Worm (Caenorhabditis elegans) whole organism, L4/young adult: Measurements from ENCODE around the gene ugt-49.

Source experiments
- W03F9.2 ChIP-seq: fragments of 150-350 bp; optimal IDR thresholded peaks from 2 replicates; lab custom pipeline; 2014; ENCODE audit warnings: missing biosample characterization, missing genetic modification characterization
- dao-5 ChIP-seq: sonication (generic microtip); optimal IDR thresholded peaks from 2 replicates; lab custom pipeline; 2016; ENCODE audit warnings: missing genotype, missing genetic modification characterization, moderate library complexity, missing compliant biosample characterization
- him-1 ChIP-seq: sonication (generic microtip); optimal IDR thresholded peaks from 2 replicates; lab custom pipeline; 2016; ENCODE audit warnings: missing genotype, missing genetic modification reagents, missing genetic modification characterization, missing compliant biosample characterization

Gene ugt-49

ce11 chrV:10398431-10398830, 26.3 kb downstream of the ugt-49 start, which contains the start of gene ugt-2:
ugt-2 (plus strand) TSS chrV:10398801.
- TF ChIP-seq dao-5 (tag; lab: Kevin White, UChicago) = no peak
- no peak for TF ChIP-seq him-1 (tag; lab: Kevin White, UChicago)
- TF ChIP-seq W03F9.2 (tag; lab: Kevin White, UChicago) = no peak

- TF ChIP-seq W03F9.2 (tag; lab: Kevin White, UChicago) = no peak
- TF ChIP-seq dao-5 (tag; lab: Kevin White, UChicago) = no peak
- no peak for TF ChIP-seq him-1 (tag; lab: Kevin White, UChicago)
Observed at ce11 chrV:10399290-10399689, 27.2 kb downstream of the ugt-49 start.

- TF ChIP-seq dao-5 (tag; lab: Kevin White, UChicago) (no peak), W03F9.2 (tag; lab: Kevin White, UChicago) (no peak), him-1 (tag; lab: Kevin White, UChicago) (no peak)
Observed at ce11 chrV:10402804-10403203, 30.7 kb downstream of the ugt-49 start, which contains the start of gene F15H10.8. F15H10.8 (minus strand) TSS chrV:10402904.

ce11 chrV:10404701-10405100, 32.6 kb downstream of the ugt-49 start:
- TF ChIP-seq W03F9.2 (tag; lab: Kevin White, UChicago) (no peak), dao-5 (tag; lab: Kevin White, UChicago) (no peak), him-1 (tag; lab: Kevin White, UChicago) (no peak)

- no peak for TF ChIP-seq him-1 (tag; lab: Kevin White, UChicago)
Observed at ce11 chrV:10406313-10406712, 34.2 kb downstream of the ugt-49 start, which contains the start of gene F15H10.7. F15H10.7 (minus strand) TSS chrV:10406413.

ce11 chrV:10410030-10410713, 38.1 kb downstream of the ugt-49 start, which contains the start of gene F15H10.12:
F15H10.12 (minus strand) TSS chrV:10410080.
- no peak for TF ChIP-seq W03F9.2 (tag; lab: Kevin White, UChicago)
- TF ChIP-seq dao-5 (tag; lab: Kevin White, UChicago) = no peak
- TF ChIP-seq him-1 (tag; lab: Kevin White, UChicago) = no peak

ce11 chrV:10414610-10415009, 42.5 kb downstream of the ugt-49 start, which contains the start of gene F15H10.9:
F15H10.9 (minus strand) TSS chrV:10414710.
- TF ChIP-seq dao-5 (tag; lab: Kevin White, UChicago) (no peak), him-1 (tag; lab: Kevin White, UChicago) (no peak), W03F9.2 (tag; lab: Kevin White, UChicago) (no peak)

ce11 chrV:10416925-10417324, 44.8 kb downstream of the ugt-49 start, which contains the start of gene F15H10.10:
F15H10.10 (minus strand) TSS chrV:10417025.
- TF ChIP-seq him-1 (tag; lab: Kevin White, UChicago) (no peak), dao-5 (tag; lab: Kevin White, UChicago) (no peak), W03F9.2 (tag; lab: Kevin White, UChicago) (no peak)

- TF ChIP-seq dao-5 (tag; lab: Kevin White, UChicago) (no peak), W03F9.2 (tag; lab: Kevin White, UChicago) (no peak), him-1 (tag; lab: Kevin White, UChicago) (no peak)
Observed at ce11 chrV:10418961-10419360, 46.8 kb downstream of the ugt-49 start, which contains the start of gene F15H10.5. F15H10.5 (minus strand) TSS chrV:10419061.

ce11 chrV:10421802-10422201, 49.7 kb downstream of the ugt-49 start, which contains the start of gene col-13:
col-13 (minus strand) TSS chrV:10421902.
- no peak for TF ChIP-seq him-1 (tag; lab: Kevin White, UChicago)
- TF ChIP-seq W03F9.2 (tag; lab: Kevin White, UChicago) = no peak
- no peak for TF ChIP-seq dao-5 (tag; lab: Kevin White, UChicago)

ce11 chrV:10423511-10423910, 51.4 kb downstream of the ugt-49 start:
- TF ChIP-seq W03F9.2 (tag; lab: Kevin White, UChicago) (no peak), dao-5 (tag; lab: Kevin White, UChicago) (no peak)
